Fruit fly (Drosophila melanogaster): ENCODE results near the gene gdl-ORF39.
A peak's percentile ranks its signal among the peaks of the same experiment; 100 is the strongest.

The gdl-ORF39 gene

dm6 chr3L:15537916-15538581 lies 28.8 kb downstream of the gdl-ORF39 start (continued):
- TF ChIP-seq Hand (GFP tag; optimal IDR thresholded peaks at IDR 0.05) (peak; percentile 5), Bgb (GFP tag; IDR thresholded peaks at IDR 0.05; ENCODE audit: partially characterized antibody) (no peak), CG6254 (GFP tag; optimal IDR thresholded peaks at IDR 0.05) (peak; percentile 60), CG10462 (GFP tag; optimal IDR thresholded peaks at IDR 0.05) (peak; percentile 35), CG17361 (GFP tag; IDR thresholded peaks at IDR 0.05) (peak; percentile 90), dm (GFP tag; optimal IDR thresholded peaks at IDR 0.05) (peak; percentile 9), CG15479 (GFP tag; optimal IDR thresholded peaks at IDR 0.05) (peak; percentile 96), CG6654 (GFP tag; optimal IDR thresholded peaks at IDR 0.05) (peak; percentile 19), gt (GFP tag; IDR thresholded peaks at IDR 0.05) (no peak), vvl (GFP tag; IDR thresholded peaks at IDR 0.05) (peak; percentile 35), slbo (GFP tag; IDR thresholded peaks at IDR 0.05) (peak; percentile 57; the same call in 1 of the 2 replicates), Asciz (GFP tag; optimal IDR thresholded peaks at IDR 0.05) (peak; percentile 75), fru (optimal IDR thresholded peaks at IDR 0.05) (no peak), ara (GFP tag; IDR thresholded peaks at IDR 0.05) (peak; percentile 42; the same call in 1 of the 2 replicates), zf30C (GFP tag; optimal IDR thresholded peaks at IDR 0.05) (peak; percentile 44), CG14441 (GFP tag; IDR thresholded peaks at IDR 0.05) (0 out of 2 replicates have a peak, but pooled peaks have one; percentile 41), NC2β (GFP tag; optimal IDR thresholded peaks at IDR 0.05) (no peak), Ets65A (GFP tag) (no peak), Neu2 (GFP tag; optimal IDR thresholded peaks at IDR 0.05; ENCODE audit: borderline replicate concordance) (no peak), klu (GFP tag; IDR thresholded peaks at IDR 0.05) (peak; percentile 44; the same call in 1 of the 2 replicates), CG2678 (tag; optimal IDR thresholded peaks at IDR 0.05) (peak; percentile 87), CG9727 (GFP tag; optimal IDR thresholded peaks at IDR 0.05) (peak; percentile 89), Myb (GFP tag; optimal IDR thresholded peaks at IDR 0.05) (peak; percentile 12), Side (GFP tag; optimal IDR thresholded peaks at IDR 0.05) (no peak), z (GFP tag; IDR thresholded peaks at IDR 0.05) (no peak), CG16863 (GFP tag; optimal IDR thresholded peaks at IDR 0.05) (peak; percentile 47), fd64A (GFP tag; optimal IDR thresholded peaks at IDR 0.05) (no peak), Ada2b (GFP tag; IDR thresholded peaks at IDR 0.05) (peak; percentile 35), CG7372 (GFP tag; IDR thresholded peaks at IDR 0.05) (no peak), ewg (GFP tag; optimal IDR thresholded peaks at IDR 0.05) (peak; percentile 50), CG10274 (GFP tag; optimal IDR thresholded peaks at IDR 0.05) (peak; percentile 47), hth (optimal IDR thresholded peaks at IDR 0.05) (no peak), CG4730 (GFP tag; IDR thresholded peaks at IDR 0.05) (no peak), CG4360 (GFP tag; IDR thresholded peaks at IDR 0.05) (0 out of 2 replicates have a peak, but pooled peaks have one; percentile 8), crc (GFP tag; optimal IDR thresholded peaks at IDR 0.05) (peak; percentile 8), CG3838 (GFP tag; optimal IDR thresholded peaks at IDR 0.05) (no peak), CG12659 (GFP tag; optimal IDR thresholded peaks at IDR 0.05) (peak; percentile 65), gro (GFP tag; optimal IDR thresholded peaks at IDR 0.05) (peak; percentile 20), CG17186 (GFP tag; optimal IDR thresholded peaks at IDR 0.05) (no peak), chif (GFP tag; optimal IDR thresholded peaks at IDR 0.05) (peak; percentile 59 to 70), cato (GFP tag; optimal IDR thresholded peaks at IDR 0.05; ENCODE audit: borderline replicate concordance) (peak; percentile 57), Taf1 (GFP tag; IDR thresholded peaks at IDR 0.05) (no peak), phol (tag; optimal IDR thresholded peaks at IDR 0.05) (peak; percentile 84), tx (GFP tag; optimal IDR thresholded peaks at IDR 0.05) (peak; percentile 22), slou (GFP tag; optimal IDR thresholded peaks at IDR 0.05) (no peak), CG6175 (GFP tag; IDR thresholded peaks at IDR 0.05) (no peak), chinmo (GFP tag; IDR thresholded peaks at IDR 0.05; ENCODE audit: partially characterized antibody) (0 out of 4 replicates have a peak, but pooled peaks have one; percentile 42), vfl (GFP tag; optimal IDR thresholded peaks at IDR 0.05) (no peak), nerfin-1 (tag; optimal IDR thresholded peaks at IDR 0.05) (peak; percentile 58), pb (GFP tag; optimal IDR thresholded peaks at IDR 0.05) (no peak), ttk (GFP tag; IDR thresholded peaks at IDR 0.05) (no peak)

Data from whole organism, embryonic.